Worm (Caenorhabditis elegans) whole organism, L1 larva: ENCODE data around the gene F48F5.8.

Experiments used
- C04F5.9 ChIP-seq: sonication (generic microtip); optimal IDR thresholded peaks from 2 replicates; lab custom pipeline; 2016; ENCODE audit warnings: missing genetic modification characterization, missing compliant biosample characterization
- C16A3.4 ChIP-seq: fragments of 150-350 bp; optimal IDR thresholded peaks from 2 replicates; lab custom pipeline; 2014; ENCODE audit warnings: missing biosample characterization, missing genetic modification characterization
- F16B12.6 ChIP-seq: fragments of 150-350 bp; optimal IDR thresholded peaks from 2 replicates; lab custom pipeline; 2014; ENCODE audit warnings: missing biosample characterization, missing genetic modification characterization
- Y116A8C.19 ChIP-seq: sonication (generic microtip); optimal IDR thresholded peaks from 2 replicates; lab custom pipeline; 2016; ENCODE audit warnings: missing compliant biosample characterization, missing genetic modification characterization, borderline replicate concordance
- alr-1 ChIP-seq: fragments of 200-800 bp; sonication (Bioruptor generic); optimal IDR thresholded peaks from 2 replicates; lab custom pipeline; 2018; ENCODE audit warnings: borderline replicate concordance, mild to moderate bottlenecking, missing genetic modification characterization, missing compliant biosample characterization
- ama-1 ChIP-seq: fragments of 150-350 bp; optimal IDR thresholded peaks from 2 replicates; lab custom pipeline; 2014
- ceh-63 ChIP-seq: fragments of 200-800 bp; sonication (Bioruptor generic); optimal IDR thresholded peaks from 2 replicates; lab custom pipeline; 2018; ENCODE audit warnings: mild to moderate bottlenecking, missing genetic modification characterization, missing compliant biosample characterization
- ceh-8 ChIP-seq: fragments of 200-800 bp; sonication (Bioruptor generic); optimal IDR thresholded peaks from 2 replicates; lab custom pipeline; 2018; ENCODE audit warnings: mild to moderate bottlenecking, missing genetic modification characterization, moderate library complexity, missing compliant biosample characterization
- ceh-90 ChIP-seq: sonication (generic microtip); optimal IDR thresholded peaks from 2 replicates; lab custom pipeline; 2016; ENCODE audit warnings: missing genetic modification characterization, missing compliant biosample characterization
- ces-1 ChIP-seq: fragments of 150-350 bp; optimal IDR thresholded peaks from 2 replicates; lab custom pipeline; 2014; ENCODE audit warnings: missing biosample characterization, missing genetic modification reagents, missing genetic modification characterization
- dpl-1 ChIP-seq, 3 experiments: fragments of 150-350 bp in 2 of 3; sonication (generic microtip) in 1 of 3; optimal IDR thresholded peaks; 2 replicates each; lab custom pipeline; 2014 to 2017; ENCODE audit warnings: missing biosample characterization in 3 of 3, missing genetic modification characterization in 3 of 3, missing genetic modification reagents in 3 of 3
- efl-1 ChIP-seq, 4 experiments: fragments of 150-350 bp; optimal IDR thresholded peaks in 3 of 4; peaks in 1 of 4; 1 replicate in 1 of 4; 2 replicates in 3 of 4; lab custom pipeline; 2014; ENCODE audit warnings: missing biosample characterization in 2 of 4, missing genetic modification characterization in 2 of 4, missing genetic modification reagents in 2 of 4
- elt-3 ChIP-seq, 6 experiments: fragments of 150-350 bp in 1 of 6; sonication (generic microtip); optimal IDR thresholded peaks; 2 replicates each; lab custom pipeline; 2017 to 2018; ENCODE audit warnings: missing biosample characterization in 6 of 6, missing genetic modification characterization in 6 of 6, inconsistent platforms in 1 of 6
- ets-5 ChIP-seq: fragments of 200-800 bp; sonication (Bioruptor generic); IDR thresholded peaks from 2 replicates; pipeline ENCODE4 v1.3.6; 2022; ENCODE audit warnings: missing genetic modification characterization, missing compliant biosample characterization
- fkh-10 ChIP-seq: sonication (generic microtip); optimal IDR thresholded peaks from 2 replicates; lab custom pipeline; 2017; ENCODE audit warnings: missing biosample characterization, missing genetic modification reagents, missing genetic modification characterization
- fkh-4 ChIP-seq: sonication (generic microtip); optimal IDR thresholded peaks from 2 replicates; lab custom pipeline; 2016; ENCODE audit warnings: missing compliant biosample characterization, missing genetic modification characterization, borderline replicate concordance
- fkh-8 ChIP-seq: sonication (generic microtip); optimal IDR thresholded peaks from 2 replicates; lab custom pipeline; 2016; ENCODE audit warnings: mild to moderate bottlenecking, missing genetic modification characterization, missing compliant biosample characterization
- fos-1 ChIP-seq: fragments of 150-350 bp; optimal IDR thresholded peaks from 2 replicates; lab custom pipeline; 2014; ENCODE audit warnings: missing biosample characterization, missing genetic modification characterization
- hlh-4 ChIP-seq: sonication (generic microtip); optimal IDR thresholded peaks from 2 replicates; lab custom pipeline; 2016; ENCODE audit warnings: mild to moderate bottlenecking, missing genetic modification characterization, missing compliant biosample characterization
- irx-1 ChIP-seq: sonication (generic microtip); optimal IDR thresholded peaks from 2 replicates; lab custom pipeline; 2016; ENCODE audit warnings: missing genetic modification characterization, missing compliant biosample characterization
- lin-15B ChIP-seq: fragments of 150-350 bp; sonication (generic microtip); optimal IDR thresholded peaks from 3 replicates; lab custom pipeline; 2014; ENCODE audit warnings: missing biosample characterization, missing genetic modification characterization
- lin-35 ChIP-seq, 2 experiments: fragments of 150-350 bp; optimal IDR thresholded peaks; 2 replicates each; lab custom pipeline; 2014; ENCODE audit warnings: missing biosample characterization in 2 of 2, missing genetic modification characterization in 2 of 2, missing genetic modification reagents in 2 of 2
- lin-39 ChIP-seq: fragments of 150-350 bp; optimal IDR thresholded peaks from 2 replicates; lab custom pipeline; 2014; ENCODE audit warnings: missing biosample characterization, missing genetic modification reagents, missing genetic modification characterization
- lir-3 ChIP-seq: sonication (generic microtip); optimal IDR thresholded peaks from 2 replicates; lab custom pipeline; 2016; ENCODE audit warnings: mild to moderate bottlenecking, missing genetic modification characterization, moderate library complexity, missing compliant biosample characterization; ENCODE audit not compliant: poor library complexity
- lsy-2 ChIP-seq, 2 experiments: fragments of 150-350 bp; optimal IDR thresholded peaks; 2 replicates each; lab custom pipeline; 2014; ENCODE audit warnings: missing biosample characterization in 2 of 2, missing genetic modification characterization in 2 of 2
- mab-9 ChIP-seq: fragments of 200-800 bp; sonication (Bioruptor generic); IDR thresholded peaks from 2 replicates; pipeline ENCODE4 v1.3.6; 2022; ENCODE audit warnings: missing genetic modification reagents, missing genetic modification characterization, missing compliant biosample characterization
- mef-2 ChIP-seq: fragments of 150-350 bp; optimal IDR thresholded peaks from 2 replicates; lab custom pipeline; 2014; ENCODE audit warnings: missing biosample characterization, missing genetic modification characterization
- mep-1 ChIP-seq: fragments of 150-350 bp; optimal IDR thresholded peaks from 2 replicates; lab custom pipeline; 2014; ENCODE audit warnings: missing biosample characterization, missing genetic modification characterization
- nhr-11 ChIP-seq: fragments of 150-350 bp; optimal IDR thresholded peaks from 2 replicates; lab custom pipeline; 2014; ENCODE audit warnings: missing biosample characterization, missing genetic modification characterization
- nhr-19 ChIP-seq: fragments of 200-800 bp; sonication (Bioruptor generic); conservative IDR thresholded peaks from 2 replicates; pipeline ENCODE4 v1.3.6; 2022; ENCODE audit warnings: missing genetic modification characterization, missing compliant biosample characterization
- nhr-237 ChIP-seq: fragments of 150-350 bp; optimal IDR thresholded peaks from 2 replicates; lab custom pipeline; 2014; ENCODE audit warnings: missing biosample characterization, missing genetic modification characterization
- nhr-47 ChIP-seq: sonication (generic microtip); optimal IDR thresholded peaks from 2 replicates; lab custom pipeline; 2016; ENCODE audit warnings: mild to moderate bottlenecking, missing genetic modification characterization, moderate library complexity, missing compliant biosample characterization
- nhr-77 ChIP-seq: fragments of 150-350 bp; optimal IDR thresholded peaks from 2 replicates; lab custom pipeline; 2014; ENCODE audit warnings: missing biosample characterization, missing genetic modification characterization
- nhr-85 ChIP-seq: sonication (generic microtip); peaks from one replicate; lab custom pipeline; 2016; ENCODE audit warnings: missing genetic modification characterization, inconsistent platforms, missing compliant biosample characterization
- pax-3 ChIP-seq: fragments of 200-800 bp; sonication (Bioruptor generic); optimal IDR thresholded peaks from 2 replicates; lab custom pipeline; 2018; ENCODE audit warnings: mild to moderate bottlenecking, missing genetic modification characterization, moderate library complexity, missing compliant biosample characterization
- pqm-1 ChIP-seq: sonication (generic microtip); optimal IDR thresholded peaks from 3 replicates; lab custom pipeline; 2017; ENCODE audit warnings: missing biosample characterization, missing genetic modification characterization
- rnt-1 ChIP-seq: sonication (generic microtip); optimal IDR thresholded peaks from 2 replicates; lab custom pipeline; 2016; ENCODE audit warnings: mild to moderate bottlenecking, missing genetic modification characterization, moderate library complexity, missing compliant biosample characterization
- skn-1 ChIP-seq: fragments of 150-350 bp; optimal IDR thresholded peaks from 2 replicates; lab custom pipeline; 2014; ENCODE audit warnings: missing biosample characterization, missing genetic modification characterization
- snu-23 ChIP-seq: sonication (generic microtip); optimal IDR thresholded peaks from 2 replicates; lab custom pipeline; 2016; ENCODE audit warnings: missing genetic modification characterization, missing compliant biosample characterization
- sox-4 ChIP-seq: sonication (generic microtip); optimal IDR thresholded peaks from 2 replicates; lab custom pipeline; 2016; ENCODE audit warnings: missing genetic modification characterization, missing compliant biosample characterization
- sptf-1 ChIP-seq: fragments of 150-350 bp; optimal IDR thresholded peaks from 2 replicates; lab custom pipeline; 2014; ENCODE audit warnings: missing biosample characterization, missing genetic modification characterization
- sup-37 ChIP-seq: fragments of 200-800 bp; sonication (Bioruptor generic); optimal IDR thresholded peaks from 2 replicates; lab custom pipeline; 2018; ENCODE audit warnings: mild to moderate bottlenecking, missing genetic modification characterization, missing compliant biosample characterization
- swsn-7 ChIP-seq: sonication (generic microtip); optimal IDR thresholded peaks from 2 replicates; lab custom pipeline; 2016; ENCODE audit warnings: missing genetic modification characterization, missing compliant biosample characterization
- tbx-2 ChIP-seq: sonication (generic microtip); optimal IDR thresholded peaks from 2 replicates; lab custom pipeline; 2016; ENCODE audit warnings: missing genetic modification characterization, missing compliant biosample characterization
- unc-130 ChIP-seq: fragments of 150-350 bp; optimal IDR thresholded peaks from 2 replicates; lab custom pipeline; 2017; ENCODE audit warnings: missing biosample characterization, missing genetic modification characterization, inconsistent platforms
- unc-86 ChIP-seq: sonication (generic microtip); optimal IDR thresholded peaks from 2 replicates; lab custom pipeline; 2016; ENCODE audit warnings: missing genetic modification characterization, missing compliant biosample characterization
- unc-98 ChIP-seq: fragments of 200-800 bp; sonication (Bioruptor generic); IDR thresholded peaks from 2 replicates; pipeline ENCODE4 v1.3.6; 2022; ENCODE audit warnings: missing genetic modification characterization, missing compliant biosample characterization
- xbp-1 ChIP-seq: sonication (generic microtip); optimal IDR thresholded peaks from 2 replicates; lab custom pipeline; 2016; ENCODE audit warnings: missing genetic modification characterization, missing compliant biosample characterization
- zag-1 ChIP-seq: fragments of 150-350 bp; optimal IDR thresholded peaks from 2 replicates; lab custom pipeline; 2014; ENCODE audit warnings: missing biosample characterization, missing genetic modification characterization
- ztf-4 ChIP-seq: fragments of 150-350 bp; optimal IDR thresholded peaks from 2 replicates; lab custom pipeline; 2014; ENCODE audit warnings: missing biosample characterization, missing genetic modification characterization

Gene F48F5.8

DNA sequence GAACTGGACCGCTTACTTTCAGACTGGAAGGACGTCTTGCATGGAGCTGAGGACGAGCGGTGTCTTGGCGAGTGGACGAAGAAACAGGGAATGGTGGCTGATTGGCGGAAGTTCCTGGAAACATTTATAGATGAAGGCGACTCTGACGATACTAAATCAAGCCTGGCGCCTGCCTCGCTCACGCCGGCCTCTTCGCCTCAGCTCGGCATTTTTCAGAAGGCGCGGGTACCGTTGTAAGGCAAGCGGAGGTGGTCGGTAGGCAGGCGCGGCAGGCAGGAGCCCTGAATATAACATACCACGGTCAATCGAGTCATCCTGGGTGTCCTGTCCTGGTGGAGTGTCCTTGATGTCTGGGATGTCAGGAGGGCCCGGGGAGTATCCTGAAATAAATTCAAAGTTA, 20.8 kb downstream of the F48F5.8 start:
- TF ChIP-seq tbx-2 (tag; lab: Kevin White, UChicago) (no peak), sptf-1 (no peak), ces-1 (no peak), sox-4 (no peak), C04F5.9 (no peak), ceh-63 (no peak), C16A3.4 (no peak), swsn-7 (no peak), lin-39 (tag; lab: Kevin White, UChicago) (no peak), ama-1 (lab: Kevin White, UChicago) (no peak), lsy-2 (tag; optimal IDR thresholded peaks at IDR 0.05; lab: Kevin White, UChicago) (no peak), skn-1 (tag; lab: Kevin White, UChicago) (no peak)

DNA sequence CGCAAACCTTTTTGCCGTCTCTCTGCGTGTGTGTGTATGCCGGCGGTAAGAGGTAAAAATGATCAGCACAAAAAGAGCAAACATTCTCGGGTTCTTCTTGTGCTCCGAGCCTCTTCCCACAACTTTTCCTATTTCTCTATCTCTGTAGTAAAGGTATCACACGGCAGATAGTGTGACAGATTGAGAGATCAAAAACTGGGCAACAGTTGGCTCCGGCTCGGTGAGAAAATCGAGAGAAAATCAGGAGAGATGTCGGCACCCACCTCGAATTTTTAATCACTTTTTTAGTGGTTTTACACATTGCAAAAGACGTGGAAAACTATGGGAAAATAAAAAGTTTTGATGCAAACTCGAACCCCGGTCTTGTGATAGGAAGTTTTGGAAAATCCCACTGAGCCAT, 26.7 kb downstream of the F48F5.8 start:
- no peak for TF ChIP-seq ets-5 (GFP tag; lab: Robert Waterston, UW)
- no peak for TF ChIP-seq F16B12.6 (tag; lab: Kevin White, UChicago)
- TF ChIP-seq C04F5.9 = no peak
- TF ChIP-seq lin-15B (tag; lab: Kevin White, UChicago) = no peak
- no peak for TF ChIP-seq skn-1 (tag; lab: Kevin White, UChicago)
- TF ChIP-seq unc-86 (tag; lab: Kevin White, UChicago) = no peak
- TF ChIP-seq mef-2 (tag; lab: Kevin White, UChicago) = no peak
- no peak for TF ChIP-seq elt-3 (tag; optimal IDR thresholded peaks at IDR 0.05; lab: Kevin White, UChicago)
- TF ChIP-seq nhr-19 (GFP tag; lab: Robert Waterston, UW) = peak; percentile 19; the same call in 1 of the 2 replicates
- peak; percentile 67 for TF ChIP-seq rnt-1 (tag; lab: Kevin White, UChicago)
- TF ChIP-seq mep-1 (tag; lab: Kevin White, UChicago) = no peak
- no peak for TF ChIP-seq nhr-77
- no peak for TF ChIP-seq ama-1 (lab: Kevin White, UChicago)
- TF ChIP-seq ceh-8 (GFP tag; lab: Kevin White, UChicago) = no peak
- no peak for TF ChIP-seq irx-1 (tag; lab: Kevin White, UChicago)
- no peak for TF ChIP-seq lin-35 (GFP tag; optimal IDR thresholded peaks at IDR 0.05; lab: Kevin White, UChicago)
- no peak for TF ChIP-seq efl-1 (optimal IDR thresholded peaks at IDR 0.05; lab: Kevin White, UChicago)
- TF ChIP-seq efl-1 (GFP tag; optimal IDR thresholded peaks at IDR 0.05 in 1 of 2; lab: Kevin White, UChicago) = peak in 1 of 2 experiments; percentile 82
- peak; percentile 19 for TF ChIP-seq snu-23 (GFP tag; lab: Kevin White, UChicago)
- TF ChIP-seq fkh-10 (GFP tag; lab: Kevin White, UChicago) = no peak
- TF ChIP-seq lsy-2 (tag; optimal IDR thresholded peaks at IDR 0.05; lab: Kevin White, UChicago) = peak in 1 of 2 experiments; percentile 30
- TF ChIP-seq ces-1 = no peak
- TF ChIP-seq nhr-237 = no peak
- no peak for TF ChIP-seq unc-98 (GFP tag; lab: Robert Waterston, UW)
- no peak for TF ChIP-seq zag-1 (tag; lab: Kevin White, UChicago)
- no peak for TF ChIP-seq C16A3.4
- TF ChIP-seq unc-130 (tag; lab: Kevin White, UChicago) = peak; percentile 5
- no peak for TF ChIP-seq swsn-7
- TF ChIP-seq nhr-47 (tag; lab: Kevin White, UChicago) = no peak
- TF ChIP-seq ceh-63 = no peak
- no peak for TF ChIP-seq mab-9 (GFP tag; lab: Robert Waterston, UW)
- TF ChIP-seq Y116A8C.19 = no peak
- no peak for TF ChIP-seq sup-37 (GFP tag; lab: Kevin White, UChicago)
- no peak for TF ChIP-seq nhr-11 (tag; lab: Kevin White, UChicago)
- TF ChIP-seq dpl-1 (GFP tag; optimal IDR thresholded peaks at IDR 0.05; lab: Kevin White, UChicago) = no peak
- no peak for TF ChIP-seq ztf-4 (tag; lab: Kevin White, UChicago)
- no peak for TF ChIP-seq nhr-85 (tag; lab: Kevin White, UChicago)
- TF ChIP-seq, all 84 proteins: peak for 6

ce11 chrV:20453084-20453483, 27.9 kb downstream of the F48F5.8 start, which contains the start of gene F48F5.6:
Gene F48F5.6, minus strand, starts transcription at chrV:20453184.
- TF ChIP-seq unc-98 (GFP tag; lab: Robert Waterston, UW) (no peak), pqm-1 (tag; lab: Kevin White, UChicago) (no peak), unc-86 (tag; lab: Kevin White, UChicago) (no peak), nhr-47 (tag; lab: Kevin White, UChicago) (no peak), fos-1 (tag; lab: Kevin White, UChicago) (no peak), mep-1 (tag; lab: Kevin White, UChicago) (no peak), fkh-8 (tag; lab: Kevin White, UChicago) (no peak), alr-1 (tag; lab: Kevin White, UChicago) (no peak), F16B12.6 (tag; lab: Kevin White, UChicago) (no peak), lir-3 (no peak), hlh-4 (tag; lab: Kevin White, UChicago) (no peak), nhr-19 (GFP tag; lab: Robert Waterston, UW) (no peak), fkh-4 (tag; lab: Kevin White, UChicago) (no peak), Y116A8C.19 (no peak), pax-3 (tag; lab: Kevin White, UChicago) (no peak), xbp-1 (tag; lab: Kevin White, UChicago) (no peak), ceh-90 (tag; lab: Kevin White, UChicago) (no peak), zag-1 (tag; lab: Kevin White, UChicago) (no peak), nhr-77 (no peak), nhr-11 (tag; lab: Kevin White, UChicago) (no peak)
- TF ChIP-seq, all 84 proteins: peak for 0
